Worm (Caenorhabditis elegans): ENCODE measurements around the gene C44C1.1.

C44C1.1 gene

ce11 chrX:1014708-1015107, 34.1 kb downstream of the C44C1.1 start:
- TF ChIP-seq pha-4 (tag; optimal IDR thresholded peaks at IDR 0.05), result no peak
- no peak for TF ChIP-seq lin-32 (GFP tag; optimal IDR thresholded peaks at IDR 0.05)
- TF ChIP-seq ces-1 (GFP tag; optimal IDR thresholded peaks at IDR 0.05), result peak; percentile 73

- TF ChIP-seq mab-5 (tag; optimal IDR thresholded peaks at IDR 0.05) (no peak), ham-2 (GFP tag; optimal IDR thresholded peaks at IDR 0.05) (no peak), nhr-76 (tag; optimal IDR thresholded peaks at IDR 0.05) (no peak), hlh-1 (tag; optimal IDR thresholded peaks at IDR 0.05) (no peak), ceh-39 (tag; optimal IDR thresholded peaks at IDR 0.05) (no peak), mls-2 (tag; optimal IDR thresholded peaks at IDR 0.05) (no peak), nhr-12 (tag; optimal IDR thresholded peaks at IDR 0.05) (no peak), sptf-1 (tag; optimal IDR thresholded peaks at IDR 0.05) (no peak), tbx-8 (GFP tag; optimal IDR thresholded peaks at IDR 0.05) (no peak)
These were observed 36.9 kb downstream of the C44C1.1 start, which contains the start of the genes F55A4.13 and nlf-1 for ce11 chrX:1017456-1017855. Gene F55A4.13, minus strand, starts transcription at chrX:1017556. Gene nlf-1, minus strand, starts transcription at chrX:1017567.

DNA sequence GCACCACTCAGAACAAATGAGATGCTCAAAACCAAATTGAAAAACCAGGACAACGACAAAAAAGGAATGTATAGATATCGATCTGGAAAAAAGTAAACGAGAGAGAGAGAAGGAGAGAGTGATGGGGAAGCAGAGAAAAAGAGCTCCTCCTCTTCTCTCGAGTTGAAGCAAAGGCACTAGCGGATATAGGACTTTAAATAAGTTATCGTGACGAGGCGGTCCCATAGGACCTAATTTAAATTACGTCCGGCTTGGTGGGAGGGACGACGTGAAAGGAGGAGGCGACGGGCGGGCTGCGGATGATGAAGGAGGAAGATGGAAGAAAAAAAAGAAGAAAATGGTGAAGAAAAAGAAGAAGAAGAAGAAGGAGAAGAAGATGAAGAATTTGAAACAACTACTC, 38.0 kb downstream of the C44C1.1 start:
- peak; percentile 2 for TF ChIP-seq nhr-237 (tag; optimal IDR thresholded peaks at IDR 0.05)
- peak; percentile 99 for TF ChIP-seq ces-1 (GFP tag; optimal IDR thresholded peaks at IDR 0.05)
- peak; percentile 40 for TF ChIP-seq mls-2 (tag; optimal IDR thresholded peaks at IDR 0.05)
- TF ChIP-seq snpc-4 (tag; optimal IDR thresholded peaks at IDR 0.05), result no peak
- no peak for TF ChIP-seq ham-2 (GFP tag; optimal IDR thresholded peaks at IDR 0.05)
- TF ChIP-seq nhr-76 (tag; optimal IDR thresholded peaks at IDR 0.05), result no peak
- peak; percentile 12 for TF ChIP-seq M03D4.4 (tag; optimal IDR thresholded peaks at IDR 0.05)
- no peak for TF ChIP-seq lin-13 (tag; optimal IDR thresholded peaks at IDR 0.05)
- no peak for TF ChIP-seq tbx-8 (GFP tag; optimal IDR thresholded peaks at IDR 0.05)
- TF ChIP-seq ztf-11 (tag; optimal IDR thresholded peaks at IDR 0.05), result no peak
- TF ChIP-seq flh-1 (GFP tag; optimal IDR thresholded peaks at IDR 0.05), result no peak

- peak; percentile 21 for TF ChIP-seq hlh-1 (tag; optimal IDR thresholded peaks at IDR 0.05)
- peak; percentile 58 for TF ChIP-seq cnd-1 (tag; optimal IDR thresholded peaks at IDR 0.05)
- TF ChIP-seq sptf-1 (tag; optimal IDR thresholded peaks at IDR 0.05), result peak; percentile 13
- no peak for TF ChIP-seq unc-62 (GFP tag; optimal IDR thresholded peaks at IDR 0.05)
- TF ChIP-seq M03D4.4 (tag; optimal IDR thresholded peaks at IDR 0.05), result peak; percentile 43
- no peak for TF ChIP-seq ceh-39 (tag; optimal IDR thresholded peaks at IDR 0.05)
- no peak for TF ChIP-seq mab-5 (tag; optimal IDR thresholded peaks at IDR 0.05)
- TF ChIP-seq nhr-12 (tag; optimal IDR thresholded peaks at IDR 0.05), result no peak
- TF ChIP-seq unc-120 (tag; optimal IDR thresholded peaks at IDR 0.05; ENCODE audit: poor library complexity, severe bottlenecking), result peak; percentile 25
- peak; percentile 25 for TF ChIP-seq drap-1 (GFP tag; optimal IDR thresholded peaks at IDR 0.05)
- peak; percentile 49 for TF ChIP-seq ham-2 (GFP tag; optimal IDR thresholded peaks at IDR 0.05)
- TF ChIP-seq mep-1 (tag; optimal IDR thresholded peaks at IDR 0.05), result no peak
- peak; percentile 75 for TF ChIP-seq mls-2 (tag; optimal IDR thresholded peaks at IDR 0.05)
- TF ChIP-seq ces-1 (GFP tag; optimal IDR thresholded peaks at IDR 0.05), result peak; percentile 62
- no peak for TF ChIP-seq tbx-8 (GFP tag; optimal IDR thresholded peaks at IDR 0.05)
These were observed 41.3 kb downstream of the C44C1.1 start for ce11 chrX:1021835-1022311.

- TF ChIP-seq mep-1 (tag; optimal IDR thresholded peaks at IDR 0.05) (no peak), snpc-4 (tag; optimal IDR thresholded peaks at IDR 0.05) (no peak), M03D4.4 (tag; optimal IDR thresholded peaks at IDR 0.05) (no peak), lin-13 (tag; optimal IDR thresholded peaks at IDR 0.05) (no peak), drap-1 (GFP tag; optimal IDR thresholded peaks at IDR 0.05) (no peak), lin-32 (GFP tag; optimal IDR thresholded peaks at IDR 0.05) (no peak), nhr-237 (tag; optimal IDR thresholded peaks at IDR 0.05) (no peak), hlh-1 (tag; optimal IDR thresholded peaks at IDR 0.05) (no peak), ceh-83 (GFP tag; optimal IDR thresholded peaks at IDR 0.05) (no peak), nhr-12 (tag; optimal IDR thresholded peaks at IDR 0.05) (no peak), unc-120 (tag; optimal IDR thresholded peaks at IDR 0.05; ENCODE audit: poor library complexity, severe bottlenecking) (no peak), nhr-28 (tag; optimal IDR thresholded peaks at IDR 0.05) (no peak), ham-2 (GFP tag; optimal IDR thresholded peaks at IDR 0.05) (no peak), elt-1 (tag; optimal IDR thresholded peaks at IDR 0.05; ENCODE audit: borderline replicate concordance, insufficient read depth) (no peak), sptf-1 (tag; optimal IDR thresholded peaks at IDR 0.05) (no peak), ceh-43 (GFP tag; optimal IDR thresholded peaks at IDR 0.05) (no peak), unc-62 (GFP tag; optimal IDR thresholded peaks at IDR 0.05) (no peak), zip-8 (tag; optimal IDR thresholded peaks at IDR 0.05) (no peak), sem-2 (GFP tag; optimal IDR thresholded peaks at IDR 0.05) (no peak)
These were observed 44.4 kb downstream of the C44C1.1 start, which contains the start of gene F55A4.3 for ce11 chrX:1025010-1025409. Gene F55A4.3, minus strand, starts transcription at chrX:1025110.

Data from whole organism, mixed stage, embryonic.